Worm (Caenorhabditis elegans): ENCODE measurements around the gene nduf-11.

The nduf-11 gene

ce11 chrII:11312223-11312622, 33.2 kb downstream of the nduf-11 start, which contains the start of gene T24F1.7:
T24F1.7 (plus strand) TSS chrII:11312523.
- TF ChIP-seq ets-7 (tag; optimal IDR thresholded peaks at IDR 0.05) (no peak), sea-1 (GFP tag; conservative IDR thresholded peaks at IDR 0.05) (no peak), ama-1 (optimal IDR thresholded peaks at IDR 0.05) (no peak), ceh-13 (GFP tag; optimal IDR thresholded peaks at IDR 0.05) (no peak), tra-4 (tag; optimal IDR thresholded peaks at IDR 0.05) (no peak), hmg-4 (GFP tag; optimal IDR thresholded peaks at IDR 0.05) (no peak), tbx-11 (GFP tag; IDR thresholded peaks at IDR 0.05) (no peak), pes-1 (GFP tag; IDR thresholded peaks at IDR 0.05) (no peak), ceh-36 (tag; optimal IDR thresholded peaks at IDR 0.05) (no peak), hmbx-1 (tag; optimal IDR thresholded peaks at IDR 0.05) (no peak), tbx-37 (GFP tag; conservative IDR thresholded peaks at IDR 0.05) (no peak), scrt-1 (GFP tag; IDR thresholded peaks at IDR 0.05) (no peak), hnd-1 (tag; optimal IDR thresholded peaks at IDR 0.05) (no peak), flt-1 (GFP tag; IDR thresholded peaks at IDR 0.05) (no peak), F13C5.2 (tag; optimal IDR thresholded peaks at IDR 0.05) (no peak), B0310.2 (tag; optimal IDR thresholded peaks at IDR 0.05) (no peak), aly-1 (tag; optimal IDR thresholded peaks at IDR 0.05) (no peak)

ce11 chrII:11307953-11308352, 37.5 kb downstream of the nduf-11 start:
- TF ChIP-seq tra-4 (tag; optimal IDR thresholded peaks at IDR 0.05) (no peak), flt-1 (GFP tag; IDR thresholded peaks at IDR 0.05) (no peak), scrt-1 (GFP tag; IDR thresholded peaks at IDR 0.05) (no peak), tbx-11 (GFP tag; IDR thresholded peaks at IDR 0.05) (no peak), aly-1 (tag; optimal IDR thresholded peaks at IDR 0.05) (no peak), ama-1 (optimal IDR thresholded peaks at IDR 0.05) (no peak), F13C5.2 (tag; optimal IDR thresholded peaks at IDR 0.05) (no peak), hnd-1 (tag; optimal IDR thresholded peaks at IDR 0.05) (no peak), sea-1 (GFP tag; conservative IDR thresholded peaks at IDR 0.05) (no peak), tbx-37 (GFP tag; conservative IDR thresholded peaks at IDR 0.05) (no peak), B0310.2 (tag; optimal IDR thresholded peaks at IDR 0.05) (no peak), pes-1 (GFP tag; IDR thresholded peaks at IDR 0.05) (no peak)

- no peak for TF ChIP-seq B0310.2 (tag; optimal IDR thresholded peaks at IDR 0.05)
- TF ChIP-seq ceh-36 (tag; optimal IDR thresholded peaks at IDR 0.05), result no peak
- TF ChIP-seq ceh-13 (GFP tag; optimal IDR thresholded peaks at IDR 0.05), result no peak
- TF ChIP-seq aly-1 (tag; optimal IDR thresholded peaks at IDR 0.05), result no peak
- no peak for TF ChIP-seq sea-1 (GFP tag; conservative IDR thresholded peaks at IDR 0.05)
- no peak for TF ChIP-seq tbx-37 (GFP tag; conservative IDR thresholded peaks at IDR 0.05)
- TF ChIP-seq hmbx-1 (tag; optimal IDR thresholded peaks at IDR 0.05), result no peak
- no peak for TF ChIP-seq hmg-4 (GFP tag; optimal IDR thresholded peaks at IDR 0.05)
- no peak for TF ChIP-seq pes-1 (GFP tag; IDR thresholded peaks at IDR 0.05)
- no peak for TF ChIP-seq F13C5.2 (tag; optimal IDR thresholded peaks at IDR 0.05)
- no peak for TF ChIP-seq ets-7 (tag; optimal IDR thresholded peaks at IDR 0.05)
- no peak for TF ChIP-seq hnd-1 (tag; optimal IDR thresholded peaks at IDR 0.05)
- no peak for TF ChIP-seq scrt-1 (GFP tag; IDR thresholded peaks at IDR 0.05)
- no peak for TF ChIP-seq tra-4 (tag; optimal IDR thresholded peaks at IDR 0.05)
These were observed 38.1 kb downstream of the nduf-11 start for ce11 chrII:11307332-11307731.

ce11 chrII:11305627-11306449, 39.6 kb downstream of the nduf-11 start, which contains the start of gene rsf-1:
rsf-1 (plus strand) TSS chrII:11306399.
- TF ChIP-seq flt-1 (GFP tag; IDR thresholded peaks at IDR 0.05), result no peak
- TF ChIP-seq pes-1 (GFP tag; IDR thresholded peaks at IDR 0.05), result no peak
- no peak for TF ChIP-seq ceh-36 (tag; optimal IDR thresholded peaks at IDR 0.05)
- no peak for TF ChIP-seq ceh-13 (GFP tag; optimal IDR thresholded peaks at IDR 0.05)
- TF ChIP-seq tbx-37 (GFP tag; conservative IDR thresholded peaks at IDR 0.05), result no peak
- TF ChIP-seq tbx-11 (GFP tag; IDR thresholded peaks at IDR 0.05), result no peak
- TF ChIP-seq aly-1 (tag; optimal IDR thresholded peaks at IDR 0.05), result no peak
- TF ChIP-seq tra-4 (tag; optimal IDR thresholded peaks at IDR 0.05), result no peak
- TF ChIP-seq ets-7 (tag; optimal IDR thresholded peaks at IDR 0.05), result no peak
- no peak for TF ChIP-seq scrt-1 (GFP tag; IDR thresholded peaks at IDR 0.05)
- no peak for TF ChIP-seq hmbx-1 (tag; optimal IDR thresholded peaks at IDR 0.05)
- no peak for TF ChIP-seq sea-1 (GFP tag; conservative IDR thresholded peaks at IDR 0.05)
- TF ChIP-seq F13C5.2 (tag; optimal IDR thresholded peaks at IDR 0.05), result no peak
- TF ChIP-seq ama-1 (optimal IDR thresholded peaks at IDR 0.05), result no peak
- no peak for TF ChIP-seq B0310.2 (tag; optimal IDR thresholded peaks at IDR 0.05)
- no peak for TF ChIP-seq hmg-4 (GFP tag; optimal IDR thresholded peaks at IDR 0.05)
- TF ChIP-seq hnd-1 (tag; optimal IDR thresholded peaks at IDR 0.05), result no peak

- TF ChIP-seq ceh-36 (tag; optimal IDR thresholded peaks at IDR 0.05) (no peak), ceh-13 (GFP tag; optimal IDR thresholded peaks at IDR 0.05) (no peak), hmbx-1 (tag; optimal IDR thresholded peaks at IDR 0.05) (no peak), hnd-1 (tag; optimal IDR thresholded peaks at IDR 0.05) (no peak), scrt-1 (GFP tag; IDR thresholded peaks at IDR 0.05) (no peak), sea-1 (GFP tag; conservative IDR thresholded peaks at IDR 0.05) (no peak), hmg-4 (GFP tag; optimal IDR thresholded peaks at IDR 0.05) (no peak), F13C5.2 (tag; optimal IDR thresholded peaks at IDR 0.05) (no peak), tbx-11 (GFP tag; IDR thresholded peaks at IDR 0.05) (no peak), tra-4 (tag; optimal IDR thresholded peaks at IDR 0.05) (no peak), B0310.2 (tag; optimal IDR thresholded peaks at IDR 0.05) (no peak), tbx-37 (GFP tag; conservative IDR thresholded peaks at IDR 0.05) (no peak), pes-1 (GFP tag; IDR thresholded peaks at IDR 0.05) (no peak), flt-1 (GFP tag; IDR thresholded peaks at IDR 0.05) (no peak), ets-7 (tag; optimal IDR thresholded peaks at IDR 0.05) (no peak), ama-1 (optimal IDR thresholded peaks at IDR 0.05) (no peak)
These were observed 42.8 kb downstream of the nduf-11 start, which contains the start of gene samp-1 for ce11 chrII:11302591-11302990. samp-1 (plus strand) TSS chrII:11302891.

ce11 chrII:11301059-11301458, 44.4 kb downstream of the nduf-11 start, which contains the start of gene raga-1:
raga-1 (plus strand) TSS chrII:11301359.
- TF ChIP-seq tbx-37 (GFP tag; conservative IDR thresholded peaks at IDR 0.05) (no peak), pes-1 (GFP tag; IDR thresholded peaks at IDR 0.05) (no peak), scrt-1 (GFP tag; IDR thresholded peaks at IDR 0.05) (no peak), hnd-1 (tag; optimal IDR thresholded peaks at IDR 0.05) (no peak), flt-1 (GFP tag; IDR thresholded peaks at IDR 0.05) (no peak), ceh-13 (GFP tag; optimal IDR thresholded peaks at IDR 0.05) (no peak), sea-1 (GFP tag; conservative IDR thresholded peaks at IDR 0.05) (no peak), ets-7 (tag; optimal IDR thresholded peaks at IDR 0.05) (no peak), ceh-36 (tag; optimal IDR thresholded peaks at IDR 0.05) (no peak), hmg-4 (GFP tag; optimal IDR thresholded peaks at IDR 0.05) (no peak), tbx-11 (GFP tag; IDR thresholded peaks at IDR 0.05) (no peak), ama-1 (optimal IDR thresholded peaks at IDR 0.05) (no peak), hmbx-1 (tag; optimal IDR thresholded peaks at IDR 0.05) (no peak), aly-1 (tag; optimal IDR thresholded peaks at IDR 0.05) (no peak), B0310.2 (tag; optimal IDR thresholded peaks at IDR 0.05) (no peak), tra-4 (tag; optimal IDR thresholded peaks at IDR 0.05) (no peak)
